Fruit fly (Drosophila melanogaster) whole organism, embryonic: ENCODE results near the gene wls.
A peak's percentile ranks its signal among the peaks of the same experiment; 100 is the strongest.

ENCODE experiments used
- Bgb ChIP-seq: fragments of 200-800 bp; sonication (Bioruptor generic); IDR thresholded peaks from 2 replicates; pipeline ENCODE4 v1.3.6; 2022; ENCODE audit warnings: missing biosample characterization, missing genetic modification characterization; ENCODE audit not compliant: partially characterized antibody
- CG10321 ChIP-seq: fragments of 200-800 bp; sonication (Bioruptor generic); IDR thresholded peaks from 2 replicates; pipeline ENCODE4 v1.3.6; 2022; ENCODE audit warnings: missing biosample characterization, missing genetic modification characterization
- CG12104 ChIP-seq: fragments of 200-800 bp; sonication (Bioruptor generic); optimal IDR thresholded peaks from 3 replicates; lab custom pipeline; 2016; ENCODE audit warnings: missing biosample characterization, missing genetic modification characterization
- CG12769 ChIP-seq: fragments of 200-800 bp; sonication (Bioruptor generic); optimal IDR thresholded peaks from 2 replicates; lab custom pipeline; 2019; ENCODE audit warnings: missing biosample characterization, mild to moderate bottlenecking, missing genetic modification characterization, moderate library complexity
- CG14667 ChIP-seq: fragments of 200-800 bp; sonication (Bioruptor generic); IDR thresholded peaks from 2 replicates; pipeline ENCODE4 v1.3.6; 2022; ENCODE audit warnings: missing biosample characterization, missing genetic modification characterization
- CG15601 ChIP-seq: fragments of 200-800 bp; sonication (Bioruptor generic); optimal IDR thresholded peaks from 3 replicates; lab custom pipeline; 2019; ENCODE audit warnings: missing biosample characterization, mild to moderate bottlenecking, missing genetic modification characterization, moderate library complexity
- CG18476 ChIP-seq: fragments of 200-800 bp; sonication (Bioruptor generic); optimal IDR thresholded peaks from 2 replicates; lab custom pipeline; 2016; ENCODE audit warnings: missing biosample characterization, mild to moderate bottlenecking, missing genetic modification characterization
- CG18619 ChIP-seq: fragments of 200-800 bp; sonication (Bioruptor generic); optimal IDR thresholded peaks from 3 replicates; lab custom pipeline; 2017; ENCODE audit warnings: missing biosample characterization, mild to moderate bottlenecking, missing genetic modification characterization
- CG3407 ChIP-seq: fragments of 200-800 bp; sonication (Bioruptor generic); optimal IDR thresholded peaks from 2 replicates; lab custom pipeline; 2018; ENCODE audit warnings: missing biosample characterization, mild to moderate bottlenecking, missing genetic modification characterization
- CG3847 ChIP-seq: fragments of 200-800 bp; sonication (Bioruptor generic); IDR thresholded peaks from 2 replicates; pipeline ENCODE4 v1.3.6; 2022; ENCODE audit warnings: missing biosample characterization, missing genetic modification characterization
- CG3995 ChIP-seq: fragments of 200-800 bp; sonication (Bioruptor generic); optimal IDR thresholded peaks from 3 replicates; lab custom pipeline; 2016; ENCODE audit warnings: missing biosample characterization, missing genetic modification characterization
- CG4404 ChIP-seq: fragments of 200-800 bp; sonication (Bioruptor generic); IDR thresholded peaks from 2 replicates; pipeline ENCODE4 v1.3.6; 2022; ENCODE audit warnings: missing biosample characterization, missing genetic modification characterization
- CG6683 ChIP-seq: fragments of 200-800 bp; sonication (Bioruptor generic); optimal IDR thresholded peaks from 2 replicates; lab custom pipeline; 2017; ENCODE audit warnings: missing biosample characterization, mild to moderate bottlenecking, missing genetic modification characterization, missing genetic modification reagents
- CG6765 ChIP-seq: fragments of 200-800 bp; sonication (Bioruptor generic); optimal IDR thresholded peaks from 3 replicates; lab custom pipeline; 2017; ENCODE audit warnings: missing biosample characterization, mild to moderate bottlenecking, missing genetic modification characterization
- CG6813 ChIP-seq: fragments of 200-800 bp; sonication (Bioruptor generic); optimal IDR thresholded peaks from 2 replicates; lab custom pipeline; 2017; ENCODE audit warnings: missing biosample characterization, missing genetic modification characterization, mild to moderate bottlenecking, moderate library complexity, missing genetic modification reagents
- CG8924 ChIP-seq: fragments of 200-800 bp; optimal IDR thresholded peaks from 3 replicates; lab custom pipeline; 2019; ENCODE audit warnings: missing biosample characterization, mild to moderate bottlenecking, missing genetic modification characterization, moderate library complexity
- CHES-1-like ChIP-seq: fragments of 200-800 bp; sonication (Bioruptor generic); optimal IDR thresholded peaks from 2 replicates; lab custom pipeline; 2016; ENCODE audit warnings: missing biosample characterization, missing genetic modification characterization
- Camta ChIP-seq: fragments of 200-800 bp; sonication (Bioruptor generic); optimal IDR thresholded peaks from 2 replicates; lab custom pipeline; 2016; ENCODE audit warnings: missing biosample characterization, missing genetic modification characterization
- CrebB ChIP-seq: fragments of 200-800 bp; sonication (Bioruptor generic); optimal IDR thresholded peaks from 3 replicates; lab custom pipeline; 2018; ENCODE audit warnings: missing biosample characterization, mild to moderate bottlenecking, missing genetic modification characterization
- D19A ChIP-seq: fragments of 200-800 bp; optimal IDR thresholded peaks from 3 replicates; lab custom pipeline; 2019; ENCODE audit warnings: missing biosample characterization, mild to moderate bottlenecking, missing genetic modification characterization, moderate library complexity
- Dbx ChIP-seq: fragments of 200-800 bp; sonication (Bioruptor generic); IDR thresholded peaks from 3 replicates; pipeline ENCODE4 v1.3.6; 2022; ENCODE audit warnings: missing biosample characterization, missing genetic modification characterization
- Dp ChIP-seq: fragments of 200-800 bp; sonication (Bioruptor generic); optimal IDR thresholded peaks from 2 replicates; lab custom pipeline; 2018; ENCODE audit warnings: missing biosample characterization, mild to moderate bottlenecking, missing genetic modification characterization, moderate library complexity
- E2f1 ChIP-seq: fragments of 200-800 bp; sonication (Bioruptor generic); IDR thresholded peaks from 2 replicates; pipeline ENCODE4 v1.3.6; 2022; ENCODE audit warnings: missing biosample characterization, missing genetic modification characterization
- Ets97D ChIP-seq: fragments of 200-800 bp; sonication (Bioruptor generic); optimal IDR thresholded peaks from 3 replicates; lab custom pipeline; 2016; ENCODE audit warnings: missing biosample characterization, missing genetic modification characterization
- HLH4C ChIP-seq: fragments of 200-800 bp; sonication (Bioruptor generic); IDR thresholded peaks from 3 replicates; pipeline ENCODE4 v1.3.6; 2022; ENCODE audit warnings: missing biosample characterization, missing genetic modification characterization; ENCODE audit not compliant: partially characterized antibody
- Lpt ChIP-seq: fragments of >200 bp; optimal IDR thresholded peaks from 2 replicates; lab custom pipeline; 2018; ENCODE audit warnings: missing biosample characterization, missing genetic modification characterization
- Mrtf ChIP-seq: fragments of 200-800 bp; sonication (Bioruptor generic); IDR thresholded peaks from 3 replicates; pipeline ENCODE4 v1.3.6; 2022; ENCODE audit warnings: missing biosample characterization, missing genetic modification characterization
- NC2α ChIP-seq: fragments of 200-800 bp; sonication (Bioruptor generic); optimal IDR thresholded peaks from 2 replicates; lab custom pipeline; 2016; ENCODE audit warnings: missing biosample characterization, missing genetic modification characterization
- Six4 ChIP-seq: fragments of 200-800 bp; sonication (Bioruptor generic); optimal IDR thresholded peaks from 2 replicates; lab custom pipeline; 2016; ENCODE audit warnings: missing biosample characterization, missing genetic modification characterization
- Sox102F ChIP-seq: fragments of 200-800 bp; sonication (Bioruptor generic); optimal IDR thresholded peaks from 2 replicates; lab custom pipeline; 2018; ENCODE audit warnings: missing biosample characterization, mild to moderate bottlenecking, missing genetic modification characterization, moderate library complexity
- Sry-β ChIP-seq: fragments of 200-800 bp; sonication (Bioruptor generic); optimal IDR thresholded peaks from 2 replicates; lab custom pipeline; 2018; ENCODE audit warnings: missing biosample characterization, mild to moderate bottlenecking, missing genetic modification characterization, moderate library complexity
- Usf ChIP-seq: fragments of 200-800 bp; sonication (Bioruptor generic); optimal IDR thresholded peaks from 2 replicates; lab custom pipeline; 2017; ENCODE audit warnings: missing genotype, missing biosample characterization, missing genetic modification characterization
- ash1 ChIP-seq: fragments of 200-800 bp; sonication (Bioruptor generic); optimal IDR thresholded peaks from 2 replicates; lab custom pipeline; 2018; ENCODE audit warnings: missing biosample characterization, mild to moderate bottlenecking, missing genetic modification characterization
- chm ChIP-seq: fragments of 200-800 bp; sonication (Bioruptor generic); IDR thresholded peaks from 2 replicates; pipeline ENCODE4 v1.3.6; 2022; ENCODE audit warnings: missing biosample characterization, missing genetic modification characterization
- corto ChIP-seq: fragments of 200-800 bp; sonication (Bioruptor generic); optimal IDR thresholded peaks from 2 replicates; lab custom pipeline; 2016; ENCODE audit warnings: missing biosample characterization, mild to moderate bottlenecking, missing genetic modification characterization, moderate library complexity
- crp ChIP-seq, 2 experiments: fragments of 200-800 bp; sonication (Bioruptor generic); optimal IDR thresholded peaks; 2 replicates in 1 of 2; 3 replicates in 1 of 2; lab custom pipeline; 2017; ENCODE audit warnings: missing biosample characterization in 2 of 2, missing genetic modification characterization in 2 of 2, mild to moderate bottlenecking in 1 of 2, moderate library complexity in 1 of 2
- dan ChIP-seq: fragments of 200-800 bp; sonication (Bioruptor generic); IDR thresholded peaks from 2 replicates; pipeline ENCODE4 v1.3.6; 2022; ENCODE audit warnings: missing biosample characterization, missing genetic modification characterization
- dimm ChIP-seq: fragments of 200-800 bp; sonication (Bioruptor generic); IDR thresholded peaks from 2 replicates; pipeline ENCODE4 v1.3.6; 2022; ENCODE audit warnings: missing biosample characterization, missing genetic modification characterization
- dpn ChIP-seq, 2 experiments: fragments of 200-800 bp; sonication (Bioruptor generic); optimal IDR thresholded peaks; 3 replicates each; lab custom pipeline; 2016; ENCODE audit warnings: missing biosample characterization in 2 of 2, missing genetic modification characterization in 2 of 2
- esg ChIP-seq: fragments of 200-800 bp; sonication (Bioruptor generic); conservative IDR thresholded peaks from 2 replicates; pipeline ENCODE4 v1.3.6; 2022; ENCODE audit warnings: missing biosample characterization, missing genetic modification characterization
- fd64A ChIP-seq: fragments of 200-800 bp; sonication (Bioruptor generic); optimal IDR thresholded peaks from 3 replicates; lab custom pipeline; 2018; ENCODE audit warnings: missing biosample characterization, mild to moderate bottlenecking, missing genetic modification characterization
- fu2 ChIP-seq: fragments of 200-800 bp; sonication (Bioruptor generic); optimal IDR thresholded peaks from 2 replicates; lab custom pipeline; 2016; ENCODE audit warnings: missing biosample characterization, missing genetic modification characterization
- gce ChIP-seq: fragments of 200-800 bp; sonication (Bioruptor generic); IDR thresholded peaks from 3 replicates; pipeline ENCODE4 v1.3.6; 2022; ENCODE audit warnings: missing biosample characterization, missing genetic modification characterization
- hth ChIP-seq: fragments of >200 bp; optimal IDR thresholded peaks from 2 replicates; lab custom pipeline; 2017; ENCODE audit warnings: inconsistent platforms
- jing ChIP-seq: fragments of 200-800 bp; sonication (Bioruptor generic); optimal IDR thresholded peaks from 2 replicates; lab custom pipeline; 2018; ENCODE audit warnings: missing biosample characterization, mild to moderate bottlenecking, missing genetic modification characterization
- knrl ChIP-seq: fragments of 200-800 bp; sonication (Bioruptor generic); IDR thresholded peaks from 3 replicates; pipeline ENCODE4 v1.3.6; 2022; ENCODE audit warnings: missing biosample characterization, missing genetic modification characterization; ENCODE audit not compliant: partially characterized antibody
- mam ChIP-seq: fragments of 200-800 bp; sonication (Bioruptor generic); optimal IDR thresholded peaks from 3 replicates; lab custom pipeline; 2016; ENCODE audit warnings: missing biosample characterization, missing genetic modification characterization
- slbo ChIP-seq: fragments of 200-800 bp; sonication (Bioruptor generic); IDR thresholded peaks from 2 replicates; pipeline ENCODE4 v1.3.6; 2022; ENCODE audit warnings: missing biosample characterization, missing genetic modification characterization
- slou ChIP-seq: fragments of 200-800 bp; sonication (Bioruptor generic); optimal IDR thresholded peaks from 3 replicates; lab custom pipeline; 2016; ENCODE audit warnings: missing biosample characterization, missing genetic modification characterization
- sqz ChIP-seq: fragments of 200-800 bp; sonication (Bioruptor generic); optimal IDR thresholded peaks from 3 replicates; lab custom pipeline; 2018; ENCODE audit warnings: missing biosample characterization, mild to moderate bottlenecking, missing genetic modification characterization
- tap ChIP-seq: fragments of 200-800 bp; optimal IDR thresholded peaks from 3 replicates; lab custom pipeline; 2019; ENCODE audit warnings: missing biosample characterization, mild to moderate bottlenecking, missing genetic modification characterization, moderate library complexity
- tna ChIP-seq: fragments of 200-800 bp; sonication (Bioruptor generic); IDR thresholded peaks from 2 replicates; pipeline ENCODE4 v1.3.6; 2022; ENCODE audit warnings: missing biosample characterization, missing genetic modification characterization; ENCODE audit not compliant: partially characterized antibody

wls gene

DNA sequence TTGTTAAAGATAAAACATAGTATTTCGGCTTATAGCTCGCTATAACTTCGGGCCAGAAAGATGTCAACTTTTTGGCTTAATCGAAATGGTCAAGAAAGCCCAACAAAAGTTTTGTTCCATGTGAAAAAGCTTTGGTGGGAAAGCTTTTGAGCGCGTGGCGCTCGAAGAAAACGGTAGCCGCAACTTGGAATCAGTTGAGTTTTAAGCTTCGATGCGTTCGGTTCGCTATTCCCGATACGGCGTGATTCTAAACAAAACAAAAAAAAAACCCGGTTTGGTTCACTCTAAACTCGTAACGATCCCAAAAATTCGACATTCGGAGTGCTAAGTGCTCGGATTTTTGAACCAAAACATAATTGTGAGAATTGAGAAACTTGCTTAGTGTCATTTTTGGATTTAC, 33.6 kb downstream of the wls start, which contains the start of gene IRSp53 (continued):
- TF ChIP-seq hth (lab: Kevin White, UChicago) (no peak), Bgb (GFP tag; lab: Robert Waterston, UW) (0 out of 2 replicates have a peak, but pooled peaks have one; percentile 17), CG3847 (GFP tag; lab: Robert Waterston, UW) (no peak), chm (no peak), CHES-1-like (GFP tag; lab: Kevin White, UChicago) (no peak), HLH4C (GFP tag; lab: Robert Waterston, UW) (no peak), slbo (GFP tag; lab: Robert Waterston, UW) (no peak), CG8924 (tag; lab: Kevin White, UChicago) (no peak), gce (GFP tag; lab: Robert Waterston, UW) (no peak), fd64A (GFP tag; lab: Kevin White, UChicago) (no peak), ash1 (no peak), dpn (GFP tag; optimal IDR thresholded peaks at IDR 0.05; lab: Kevin White, UChicago) (no peak), mam (GFP tag; lab: Kevin White, UChicago) (no peak), esg (GFP tag; lab: Robert Waterston, UW) (no peak), slou (GFP tag; lab: Kevin White, UChicago) (no peak), Dbx (no peak), CG14667 (GFP tag; lab: Robert Waterston, UW) (no peak), CG15601 (tag; lab: Kevin White, UChicago) (no peak), fu2 (GFP tag; lab: Kevin White, UChicago) (no peak), CG3407 (no peak), Sry-β (GFP tag; lab: Kevin White, UChicago) (no peak), NC2α (no peak), CG6765 (GFP tag; lab: Kevin White, UChicago) (no peak), corto (GFP tag; lab: Kevin White, UChicago) (peak; percentile 0), Six4 (GFP tag; lab: Kevin White, UChicago) (no peak), Sox102F (GFP tag; lab: Kevin White, UChicago) (no peak), CG18619 (no peak), crp (GFP tag; optimal IDR thresholded peaks at IDR 0.05; lab: Kevin White, UChicago) (no peak), CG6683 (GFP tag; lab: Kevin White, UChicago) (no peak), Ets97D (GFP tag; lab: Kevin White, UChicago) (no peak), Usf (GFP tag; lab: Kevin White, UChicago) (no peak), dan (GFP tag; lab: Robert Waterston, UW) (no peak), CrebB (tag; lab: Kevin White, UChicago) (no peak), CG3995 (GFP tag; lab: Kevin White, UChicago) (no peak), CG12104 (no peak), CG10321 (GFP tag; lab: Robert Waterston, UW) (no peak), Lpt (GFP tag; lab: Kevin White, UChicago) (no peak), tna (GFP tag; lab: Robert Waterston, UW) (peak; percentile 38; the same call in 1 of the 2 replicates), Mrtf (GFP tag; lab: Robert Waterston, UW) (no peak), CG18476 (no peak), Camta (GFP tag; lab: Kevin White, UChicago) (no peak), dimm (GFP tag; lab: Robert Waterston, UW) (no peak), jing (GFP tag; lab: Kevin White, UChicago) (no peak), D19A (tag; lab: Kevin White, UChicago) (no peak), tap (tag; lab: Kevin White, UChicago) (no peak), CG12769 (no peak), E2f1 (GFP tag; lab: Robert Waterston, UW) (no peak), CG4404 (GFP tag; lab: Robert Waterston, UW) (no peak), CG6813 (GFP tag; lab: Kevin White, UChicago) (no peak), sqz (peak; percentile 37), Dp (GFP tag; lab: Kevin White, UChicago) (no peak), knrl (GFP tag; lab: Robert Waterston, UW) (no peak)
